Worm (Caenorhabditis elegans) whole organism, L1 larva: Measurements from ENCODE around the gene F35H8.1.

Experiments used
- C04F5.9 ChIP-seq: sonication (generic microtip); optimal IDR thresholded peaks from 2 replicates; lab custom pipeline; 2016; ENCODE audit warnings: missing genetic modification characterization, missing compliant biosample characterization
- C34B4.2 ChIP-seq: sonication (generic microtip); optimal IDR thresholded peaks from 2 replicates; lab custom pipeline; 2017; ENCODE audit warnings: mild to moderate bottlenecking, missing genetic modification characterization, missing compliant biosample characterization
- Y116A8C.19 ChIP-seq: sonication (generic microtip); optimal IDR thresholded peaks from 2 replicates; lab custom pipeline; 2016; ENCODE audit warnings: missing compliant biosample characterization, missing genetic modification characterization, borderline replicate concordance
- aha-1 ChIP-seq: fragments of 150-350 bp; optimal IDR thresholded peaks from 2 replicates; lab custom pipeline; 2014; ENCODE audit warnings: missing biosample characterization, missing genetic modification characterization
- alr-1 ChIP-seq: fragments of 200-800 bp; sonication (Bioruptor generic); optimal IDR thresholded peaks from 2 replicates; lab custom pipeline; 2018; ENCODE audit warnings: borderline replicate concordance, mild to moderate bottlenecking, missing genetic modification characterization, missing compliant biosample characterization
- aly-2 ChIP-seq: fragments of 150-350 bp; optimal IDR thresholded peaks from 2 replicates; lab custom pipeline; 2014; ENCODE audit warnings: missing biosample characterization, missing genetic modification characterization
- ceh-82 ChIP-seq, 3 experiments: fragments of 150-350 bp in 1 of 3; sonication (generic microtip) in 2 of 3; optimal IDR thresholded peaks; 2 replicates each; lab custom pipeline; 2014 to 2017; ENCODE audit warnings: missing biosample characterization in 3 of 3, missing genetic modification characterization in 3 of 3
- ceh-88 ChIP-seq: fragments of 200-800 bp; sonication (Bioruptor generic); IDR thresholded peaks from 2 replicates; pipeline ENCODE4 v1.3.6; 2022; ENCODE audit warnings: missing genetic modification characterization, missing compliant biosample characterization
- dpl-1 ChIP-seq, 3 experiments: fragments of 150-350 bp in 2 of 3; sonication (generic microtip) in 1 of 3; optimal IDR thresholded peaks; 2 replicates each; lab custom pipeline; 2014 to 2017; ENCODE audit warnings: missing biosample characterization in 3 of 3, missing genetic modification characterization in 3 of 3, missing genetic modification reagents in 3 of 3
- efl-1 ChIP-seq, 4 experiments: fragments of 150-350 bp; optimal IDR thresholded peaks in 3 of 4; peaks in 1 of 4; 1 replicate in 1 of 4; 2 replicates in 3 of 4; lab custom pipeline; 2014; ENCODE audit warnings: missing biosample characterization in 2 of 4, missing genetic modification characterization in 2 of 4, missing genetic modification reagents in 2 of 4
- efl-3 ChIP-seq: fragments of 200-800 bp; sonication (Bioruptor generic); optimal IDR thresholded peaks from 2 replicates; lab custom pipeline; 2018; ENCODE audit warnings: mild to moderate bottlenecking, missing genetic modification characterization, missing compliant biosample characterization
- egl-13 ChIP-seq: sonication (generic microtip); optimal IDR thresholded peaks from 2 replicates; lab custom pipeline; 2016; ENCODE audit warnings: missing genotype, missing genetic modification reagents, missing genetic modification characterization, missing compliant biosample characterization
- egl-27 ChIP-seq, 2 experiments: fragments of 150-350 bp in 1 of 2; sonication (generic microtip); optimal IDR thresholded peaks; 3 replicates each; lab custom pipeline; 2017 to 2018; ENCODE audit warnings: missing biosample characterization in 2 of 2, missing genetic modification characterization in 2 of 2, missing genetic modification reagents in 2 of 2
- elt-3 ChIP-seq, 6 experiments: fragments of 150-350 bp in 1 of 6; sonication (generic microtip); optimal IDR thresholded peaks; 2 replicates each; lab custom pipeline; 2017 to 2018; ENCODE audit warnings: missing biosample characterization in 6 of 6, missing genetic modification characterization in 6 of 6, inconsistent platforms in 1 of 6
- ets-5 ChIP-seq: fragments of 200-800 bp; sonication (Bioruptor generic); IDR thresholded peaks from 2 replicates; pipeline ENCODE4 v1.3.6; 2022; ENCODE audit warnings: missing genetic modification characterization, missing compliant biosample characterization
- fkh-10 ChIP-seq: sonication (generic microtip); optimal IDR thresholded peaks from 2 replicates; lab custom pipeline; 2017; ENCODE audit warnings: missing biosample characterization, missing genetic modification reagents, missing genetic modification characterization
- fkh-4 ChIP-seq: sonication (generic microtip); optimal IDR thresholded peaks from 2 replicates; lab custom pipeline; 2016; ENCODE audit warnings: missing compliant biosample characterization, missing genetic modification characterization, borderline replicate concordance
- fkh-8 ChIP-seq: sonication (generic microtip); optimal IDR thresholded peaks from 2 replicates; lab custom pipeline; 2016; ENCODE audit warnings: mild to moderate bottlenecking, missing genetic modification characterization, missing compliant biosample characterization
- grh-1 ChIP-seq: fragments of 200-800 bp; sonication (Bioruptor generic); IDR thresholded peaks from 2 replicates; pipeline ENCODE4 v1.3.6; 2022; ENCODE audit warnings: missing genetic modification reagents, missing genetic modification characterization, missing compliant biosample characterization
- irx-1 ChIP-seq: sonication (generic microtip); optimal IDR thresholded peaks from 2 replicates; lab custom pipeline; 2016; ENCODE audit warnings: missing genetic modification characterization, missing compliant biosample characterization
- lin-15B ChIP-seq: fragments of 150-350 bp; sonication (generic microtip); optimal IDR thresholded peaks from 3 replicates; lab custom pipeline; 2014; ENCODE audit warnings: missing biosample characterization, missing genetic modification characterization
- lin-35 ChIP-seq, 2 experiments: fragments of 150-350 bp; optimal IDR thresholded peaks; 2 replicates each; lab custom pipeline; 2014; ENCODE audit warnings: missing biosample characterization in 2 of 2, missing genetic modification characterization in 2 of 2, missing genetic modification reagents in 2 of 2
- lin-39 ChIP-seq: fragments of 150-350 bp; optimal IDR thresholded peaks from 2 replicates; lab custom pipeline; 2014; ENCODE audit warnings: missing biosample characterization, missing genetic modification reagents, missing genetic modification characterization
- mab-9 ChIP-seq: fragments of 200-800 bp; sonication (Bioruptor generic); IDR thresholded peaks from 2 replicates; pipeline ENCODE4 v1.3.6; 2022; ENCODE audit warnings: missing genetic modification reagents, missing genetic modification characterization, missing compliant biosample characterization
- mdl-1 ChIP-seq, 2 experiments: fragments of 150-350 bp; optimal IDR thresholded peaks; 2 replicates each; lab custom pipeline; 2014 to 2017; ENCODE audit warnings: missing biosample characterization in 2 of 2, missing genetic modification characterization in 2 of 2, inconsistent platforms in 1 of 2
- mep-1 ChIP-seq: fragments of 150-350 bp; optimal IDR thresholded peaks from 2 replicates; lab custom pipeline; 2014; ENCODE audit warnings: missing biosample characterization, missing genetic modification characterization
- nhr-11 ChIP-seq: fragments of 150-350 bp; optimal IDR thresholded peaks from 2 replicates; lab custom pipeline; 2014; ENCODE audit warnings: missing biosample characterization, missing genetic modification characterization
- nhr-12 ChIP-seq: sonication (generic microtip); optimal IDR thresholded peaks from 2 replicates; lab custom pipeline; 2017; ENCODE audit warnings: missing biosample characterization, missing genetic modification characterization
- nhr-20 ChIP-seq: sonication (generic microtip); optimal IDR thresholded peaks from 2 replicates; lab custom pipeline; 2016; ENCODE audit warnings: mild to moderate bottlenecking, missing genetic modification characterization, missing compliant biosample characterization
- nhr-237 ChIP-seq: fragments of 150-350 bp; optimal IDR thresholded peaks from 2 replicates; lab custom pipeline; 2014; ENCODE audit warnings: missing biosample characterization, missing genetic modification characterization
- nhr-28 ChIP-seq: fragments of 150-350 bp; optimal IDR thresholded peaks from 2 replicates; lab custom pipeline; 2014; ENCODE audit warnings: missing biosample characterization, missing genetic modification characterization
- nhr-71 ChIP-seq: sonication (generic microtip); optimal IDR thresholded peaks from 2 replicates; lab custom pipeline; 2016; ENCODE audit warnings: mild to moderate bottlenecking, missing genetic modification characterization, moderate library complexity, missing compliant biosample characterization
- nhr-76 ChIP-seq: sonication (generic microtip); optimal IDR thresholded peaks from 2 replicates; lab custom pipeline; 2017; ENCODE audit warnings: missing biosample characterization, missing genetic modification characterization
- nhr-77 ChIP-seq: fragments of 150-350 bp; optimal IDR thresholded peaks from 2 replicates; lab custom pipeline; 2014; ENCODE audit warnings: missing biosample characterization, missing genetic modification characterization
- nhr-84 ChIP-seq: sonication (generic microtip); optimal IDR thresholded peaks from 2 replicates; lab custom pipeline; 2017; ENCODE audit warnings: missing biosample characterization, missing genetic modification characterization
- pag-3 ChIP-seq: sonication (generic microtip); optimal IDR thresholded peaks from 2 replicates; lab custom pipeline; 2017; ENCODE audit warnings: missing genetic modification characterization, mild to moderate bottlenecking, missing compliant biosample characterization, antibody characterized with exemption, borderline replicate concordance; ENCODE audit not compliant: insufficient read depth
- pqm-1 ChIP-seq: sonication (generic microtip); optimal IDR thresholded peaks from 3 replicates; lab custom pipeline; 2017; ENCODE audit warnings: missing biosample characterization, missing genetic modification characterization
- rnt-1 ChIP-seq: sonication (generic microtip); optimal IDR thresholded peaks from 2 replicates; lab custom pipeline; 2016; ENCODE audit warnings: mild to moderate bottlenecking, missing genetic modification characterization, moderate library complexity, missing compliant biosample characterization
- skn-1 ChIP-seq: fragments of 150-350 bp; optimal IDR thresholded peaks from 2 replicates; lab custom pipeline; 2014; ENCODE audit warnings: missing biosample characterization, missing genetic modification characterization
- snpc-4 ChIP-seq: fragments of 150-350 bp; optimal IDR thresholded peaks from 2 replicates; lab custom pipeline; 2014; ENCODE audit warnings: missing biosample characterization, missing genetic modification characterization
- snu-23 ChIP-seq: sonication (generic microtip); optimal IDR thresholded peaks from 2 replicates; lab custom pipeline; 2016; ENCODE audit warnings: missing genetic modification characterization, missing compliant biosample characterization
- sox-4 ChIP-seq: sonication (generic microtip); optimal IDR thresholded peaks from 2 replicates; lab custom pipeline; 2016; ENCODE audit warnings: missing genetic modification characterization, missing compliant biosample characterization
- sptf-1 ChIP-seq: fragments of 150-350 bp; optimal IDR thresholded peaks from 2 replicates; lab custom pipeline; 2014; ENCODE audit warnings: missing biosample characterization, missing genetic modification characterization
- sup-37 ChIP-seq: fragments of 200-800 bp; sonication (Bioruptor generic); optimal IDR thresholded peaks from 2 replicates; lab custom pipeline; 2018; ENCODE audit warnings: mild to moderate bottlenecking, missing genetic modification characterization, missing compliant biosample characterization
- swsn-7 ChIP-seq: sonication (generic microtip); optimal IDR thresholded peaks from 2 replicates; lab custom pipeline; 2016; ENCODE audit warnings: missing genetic modification characterization, missing compliant biosample characterization
- tbx-2 ChIP-seq: sonication (generic microtip); optimal IDR thresholded peaks from 2 replicates; lab custom pipeline; 2016; ENCODE audit warnings: missing genetic modification characterization, missing compliant biosample characterization
- tlp-1 ChIP-seq: fragments of 150-350 bp; optimal IDR thresholded peaks from 2 replicates; lab custom pipeline; 2014; ENCODE audit warnings: missing biosample characterization, missing genetic modification characterization
- unc-130 ChIP-seq: fragments of 150-350 bp; optimal IDR thresholded peaks from 2 replicates; lab custom pipeline; 2017; ENCODE audit warnings: missing biosample characterization, missing genetic modification characterization, inconsistent platforms
- unc-30 ChIP-seq: sonication (generic microtip); optimal IDR thresholded peaks from 2 replicates; lab custom pipeline; 2017; ENCODE audit warnings: missing biosample characterization, missing genetic modification characterization
- unc-62 ChIP-seq: fragments of 150-350 bp; optimal IDR thresholded peaks from 2 replicates; lab custom pipeline; 2014; ENCODE audit warnings: missing biosample characterization, missing genetic modification reagents, missing genetic modification characterization
- unc-86 ChIP-seq: sonication (generic microtip); optimal IDR thresholded peaks from 2 replicates; lab custom pipeline; 2016; ENCODE audit warnings: missing genetic modification characterization, missing compliant biosample characterization
- zip-4 ChIP-seq: fragments of 200-800 bp; sonication (Bioruptor generic); optimal IDR thresholded peaks from 2 replicates; lab custom pipeline; 2018; ENCODE audit warnings: mild to moderate bottlenecking, missing genetic modification characterization, moderate library complexity, missing compliant biosample characterization

The F35H8.1 gene

ce11 chrII:9600022-9600722 lies 47.1 kb upstream of the F35H8.1 start:
- TF ChIP-seq mdl-1 (tag; optimal IDR thresholded peaks at IDR 0.05; lab: Kevin White, UChicago) (no peak), swsn-7 (no peak), nhr-84 (tag; lab: Kevin White, UChicago) (no peak), unc-86 (no peak), lin-39 (tag; lab: Kevin White, UChicago) (peak; percentile 36), grh-1 (GFP tag; lab: Robert Waterston, UW) (no peak), fkh-4 (tag; lab: Kevin White, UChicago) (no peak), sox-4 (tag; lab: Kevin White, UChicago) (no peak), unc-30 (no peak), nhr-28 (tag; lab: Kevin White, UChicago) (no peak), unc-130 (no peak), C04F5.9 (no peak), lin-35 (GFP tag; optimal IDR thresholded peaks at IDR 0.05; lab: Kevin White, UChicago) (peak in 1 of 2 experiments; percentile 11), nhr-71 (tag; lab: Kevin White, UChicago) (peak; percentile 46), mep-1 (tag; lab: Kevin White, UChicago) (no peak), lin-15B (no peak), egl-27 (tag; optimal IDR thresholded peaks at IDR 0.05; lab: Kevin White, UChicago) (no peak), irx-1 (tag; lab: Kevin White, UChicago) (no peak), skn-1 (no peak), nhr-11 (tag; lab: Kevin White, UChicago) (peak; percentile 46), mab-9 (GFP tag; lab: Robert Waterston, UW) (no peak), aly-2 (tag; lab: Kevin White, UChicago) (no peak), C34B4.2 (no peak), rnt-1 (tag; lab: Kevin White, UChicago) (peak; percentile 59), nhr-76 (tag; lab: Kevin White, UChicago) (no peak), sptf-1 (tag; lab: Kevin White, UChicago) (no peak), sup-37 (GFP tag; lab: Kevin White, UChicago) (no peak), Y116A8C.19 (tag; lab: Kevin White, UChicago) (no peak), nhr-77 (tag; lab: Kevin White, UChicago) (no peak), zip-4 (GFP tag; lab: Kevin White, UChicago) (no peak), efl-3 (GFP tag; lab: Kevin White, UChicago) (no peak), snu-23 (GFP tag; lab: Kevin White, UChicago) (peak; percentile 9), fkh-10 (GFP tag; lab: Kevin White, UChicago) (no peak), alr-1 (tag; lab: Kevin White, UChicago) (no peak), egl-13 (no peak), tlp-1 (tag; lab: Kevin White, UChicago) (no peak), ceh-88 (no peak), dpl-1 (GFP tag; optimal IDR thresholded peaks at IDR 0.05; lab: Kevin White, UChicago) (no peak), aha-1 (tag; lab: Kevin White, UChicago) (no peak), nhr-20 (tag; lab: Kevin White, UChicago) (no peak), snpc-4 (tag; lab: Kevin White, UChicago) (no peak), tbx-2 (tag; lab: Kevin White, UChicago) (no peak), nhr-237 (tag; lab: Kevin White, UChicago) (no peak), fkh-8 (no peak), ets-5 (GFP tag; lab: Robert Waterston, UW) (no peak), ceh-82 (tag; optimal IDR thresholded peaks at IDR 0.05; lab: Kevin White, UChicago) (no peak), unc-62 (GFP tag; lab: Kevin White, UChicago) (no peak), efl-1 (optimal IDR thresholded peaks at IDR 0.05; lab: Kevin White, UChicago) (no peak), efl-1 (GFP tag; optimal IDR thresholded peaks at IDR 0.05 in 1 of 2; lab: Kevin White, UChicago) (peak in 1 of 2 experiments; percentile 37), pag-3 (tag; lab: Kevin White, UChicago) (no peak), nhr-12 (tag; lab: Kevin White, UChicago) (no peak), pqm-1 (no peak), elt-3 (tag; optimal IDR thresholded peaks at IDR 0.05; lab: Kevin White, UChicago) (no peak)
